Worm (Caenorhabditis elegans): Measurements from ENCODE around the gene hch-1.

ce11 chrX:14674028-14674427, 25.7 kb downstream of the hch-1 start, which contains the start of gene slt-1:
- no peak for TF ChIP-seq flt-1 (GFP tag; IDR thresholded peaks at IDR 0.05)
- TF ChIP-seq ztf-29 (GFP tag; IDR thresholded peaks at IDR 0.05), result no peak
- TF ChIP-seq med-1 (GFP tag; optimal IDR thresholded peaks at IDR 0.05; ENCODE audit: insufficient read depth), result no peak
- no peak for TF ChIP-seq cog-1 (tag; optimal IDR thresholded peaks at IDR 0.05)
- TF ChIP-seq ref-1 (GFP tag; conservative IDR thresholded peaks at IDR 0.05), result no peak
- TF ChIP-seq tab-1 (GFP tag; IDR thresholded peaks at IDR 0.05), result no peak
- TF ChIP-seq ztf-23 (GFP tag; IDR thresholded peaks at IDR 0.05), result no peak
